Fruit fly (Drosophila melanogaster): ENCODE results near the gene Iris.

Iris gene

DNA sequence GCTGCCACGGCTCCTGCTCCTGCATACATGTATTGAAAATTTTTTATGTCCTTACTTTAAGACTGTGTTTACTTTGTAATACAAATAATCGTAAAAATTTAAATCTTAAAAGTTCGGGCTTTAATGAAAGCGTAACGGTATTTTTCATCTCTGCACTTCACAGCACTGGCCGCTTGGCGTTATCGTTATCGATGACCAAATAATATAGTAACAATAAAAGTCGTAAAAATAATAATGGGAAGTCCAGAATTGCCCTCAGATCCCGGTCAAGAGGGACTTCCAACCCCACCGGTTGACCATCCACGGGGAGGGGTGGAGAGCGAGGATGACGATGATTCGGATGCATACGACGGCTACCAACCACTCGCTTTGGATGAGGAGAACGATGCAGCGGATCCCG, 32.4 kb upstream of the Iris start, which contains the start of gene CG14341:
CG14341 (plus strand) TSS at position 181 of the 400 bp plus-strand sequence.
- no peak for TF ChIP-seq Hr83 (GFP tag; optimal IDR thresholded peaks at IDR 0.05; ENCODE audit: poor library complexity, severe bottlenecking)
- no peak for TF ChIP-seq sv (GFP tag; optimal IDR thresholded peaks at IDR 0.05)
- no peak for TF ChIP-seq Rel (GFP tag; optimal IDR thresholded peaks at IDR 0.05)
- TF ChIP-seq Rel (tag; optimal IDR thresholded peaks at IDR 0.05) = peak; percentile 97

dm6 chr2L:1164294-1164693, 30.4 kb upstream of the Iris start, which contains the start of gene IntS14:
IntS14 (plus strand) TSS chr2L:1164443.
- TF ChIP-seq Rel (GFP tag; optimal IDR thresholded peaks at IDR 0.05) (no peak), Rel (tag; optimal IDR thresholded peaks at IDR 0.05) (peak; percentile 48), sv (GFP tag; optimal IDR thresholded peaks at IDR 0.05) (no peak), Myc (optimal IDR thresholded peaks at IDR 0.05) (peak; percentile 54)

DNA sequence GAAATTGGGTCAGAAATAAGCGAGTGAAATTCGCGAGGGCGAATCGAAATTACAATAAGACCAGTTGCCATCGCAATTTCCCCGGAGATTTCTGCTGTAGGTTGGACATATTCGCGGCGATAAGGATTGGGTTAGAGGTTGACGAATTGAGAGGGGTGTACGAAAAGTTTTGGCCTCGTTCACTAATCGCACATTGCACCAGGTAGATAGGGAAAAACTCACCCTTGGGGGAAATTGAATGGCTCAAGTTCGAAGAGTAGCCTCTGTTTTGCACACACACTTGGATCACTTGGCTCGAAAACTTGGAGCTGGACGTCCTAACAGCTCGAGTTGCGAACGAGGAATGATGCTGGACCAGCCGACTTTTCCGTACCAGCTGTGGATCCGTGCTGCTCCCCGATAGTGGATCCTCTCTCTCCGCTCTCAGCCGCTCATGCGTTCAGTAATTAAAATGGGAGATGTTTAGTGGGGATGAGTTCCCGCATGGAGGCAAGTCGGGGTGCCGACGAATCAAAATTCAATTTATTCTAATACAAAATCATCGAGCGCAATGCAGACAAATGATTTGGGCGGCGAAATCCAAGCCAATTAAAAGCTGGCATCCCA, 29.7 kb upstream of the Iris start, which contains the start of gene CG5080:
CG5080 (minus strand) TSS at position 349 of the 606 bp plus-strand sequence.
- TF ChIP-seq dmrt93B (GFP tag; optimal IDR thresholded peaks at IDR 0.05) = no peak
- TF ChIP-seq Rel (GFP tag; optimal IDR thresholded peaks at IDR 0.05) = no peak
- peak; percentile 49 for TF ChIP-seq Rel (tag; optimal IDR thresholded peaks at IDR 0.05)
- peak; percentile 63 for TF ChIP-seq Dif (GFP tag; optimal IDR thresholded peaks at IDR 0.05; ENCODE audit: partially characterized antibody)

- no peak for TF ChIP-seq CG9705 (GFP tag; optimal IDR thresholded peaks at IDR 0.05)
- no peak for TF ChIP-seq CG32264 (GFP tag; optimal IDR thresholded peaks at IDR 0.05)
- TF ChIP-seq lola (GFP tag; optimal IDR thresholded peaks at IDR 0.05) = no peak
- no peak for TF ChIP-seq Myc (optimal IDR thresholded peaks at IDR 0.05)
- no peak for TF ChIP-seq sv (GFP tag; optimal IDR thresholded peaks at IDR 0.05)
- no peak for TF ChIP-seq HLH106 (tag; optimal IDR thresholded peaks at IDR 0.05)
- no peak for TF ChIP-seq ey (GFP tag; optimal IDR thresholded peaks at IDR 0.05)
- no peak for TF ChIP-seq usp (GFP tag; optimal IDR thresholded peaks at IDR 0.05)
- no peak for TF ChIP-seq fru (GFP tag; optimal IDR thresholded peaks at IDR 0.05)
- no peak for TF ChIP-seq dmrt93B (GFP tag; optimal IDR thresholded peaks at IDR 0.05)
- TF ChIP-seq Hr83 (GFP tag; optimal IDR thresholded peaks at IDR 0.05; ENCODE audit: poor library complexity, severe bottlenecking) = no peak
- TF ChIP-seq CrebA (GFP tag; optimal IDR thresholded peaks at IDR 0.05; ENCODE audit: borderline replicate concordance) = no peak
- TF ChIP-seq OdsH (GFP tag; optimal IDR thresholded peaks at IDR 0.05) = no peak
- no peak for TF ChIP-seq Mio (GFP tag; optimal IDR thresholded peaks at IDR 0.05)
- no peak for TF ChIP-seq pan (optimal IDR thresholded peaks at IDR 0.05)
- no peak for TF ChIP-seq brk (GFP tag; optimal IDR thresholded peaks at IDR 0.05)
- no peak for TF ChIP-seq foxo (GFP tag; optimal IDR thresholded peaks at IDR 0.05)
Observed at dm6 chr2L:1158519-1159319, 24.8 kb upstream of the Iris start, which contains the start of gene Tango14. Tango14 (plus strand) TSS chr2L:1158661.

DNA sequence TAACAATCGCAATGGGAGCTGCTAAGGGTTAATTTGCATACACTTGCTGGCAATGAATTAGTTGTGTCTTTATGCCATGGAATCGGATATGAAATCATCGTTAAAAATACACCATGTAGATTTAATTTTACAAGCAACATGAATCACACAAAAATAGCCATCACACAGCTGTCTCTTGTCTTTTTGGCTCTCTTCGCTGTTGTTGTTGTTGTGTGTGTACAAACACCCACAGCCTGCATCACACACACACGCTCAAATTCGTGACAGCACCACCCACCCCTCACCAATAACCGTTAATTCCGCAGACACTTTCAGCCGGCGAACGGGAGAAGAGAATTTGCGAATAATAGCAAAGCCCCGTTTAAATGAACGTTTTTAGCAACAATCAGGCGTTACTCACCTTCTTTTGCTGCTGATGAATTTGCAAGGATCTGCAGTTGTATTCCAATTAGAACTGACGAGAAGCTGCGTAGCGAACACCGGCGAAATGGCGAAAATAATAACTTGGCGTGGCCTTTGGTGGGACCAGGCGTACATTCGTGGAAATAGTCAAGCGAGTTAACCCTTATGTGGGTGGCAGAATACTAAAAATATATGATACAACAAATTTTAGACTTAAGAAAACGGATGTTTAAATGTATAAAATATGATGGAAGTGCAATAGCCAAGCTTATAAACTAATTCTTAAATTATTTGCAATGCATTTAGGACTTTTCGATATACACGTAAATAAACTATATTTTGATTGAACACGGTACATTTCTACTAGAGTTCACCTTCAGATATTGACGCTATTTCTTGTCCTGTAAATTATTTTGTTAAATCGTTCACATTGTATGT, 24.0 kb upstream of the Iris start, which contains the start of gene capt:
capt (minus strand) TSS at position 584 of the 840 bp plus-strand sequence.
- TF ChIP-seq Dif (GFP tag; optimal IDR thresholded peaks at IDR 0.05; ENCODE audit: partially characterized antibody) (no peak), CrebA (GFP tag; optimal IDR thresholded peaks at IDR 0.05; ENCODE audit: borderline replicate concordance) (no peak), psq (GFP tag; optimal IDR thresholded peaks at IDR 0.05) (peak; percentile 1), pan (optimal IDR thresholded peaks at IDR 0.05) (no peak), Dfd (GFP tag; optimal IDR thresholded peaks at IDR 0.05) (no peak), CG9705 (GFP tag; optimal IDR thresholded peaks at IDR 0.05) (peak; percentile 3), lola (GFP tag; optimal IDR thresholded peaks at IDR 0.05) (no peak), jim (GFP tag; optimal IDR thresholded peaks at IDR 0.05) (no peak), fru (GFP tag; optimal IDR thresholded peaks at IDR 0.05) (no peak), dsf (GFP tag; optimal IDR thresholded peaks at IDR 0.05; ENCODE audit: borderline replicate concordance) (no peak), dmrt93B (GFP tag; optimal IDR thresholded peaks at IDR 0.05) (peak; percentile 2), tai (GFP tag; optimal IDR thresholded peaks at IDR 0.05) (no peak), N (GFP tag; optimal IDR thresholded peaks at IDR 0.05) (peak; percentile 41), br (GFP tag; optimal IDR thresholded peaks at IDR 0.05) (no peak), Jra (GFP tag; optimal IDR thresholded peaks at IDR 0.05) (no peak), Hr78 (GFP tag; optimal IDR thresholded peaks at IDR 0.05) (no peak), Rel (GFP tag; optimal IDR thresholded peaks at IDR 0.05) (no peak), Rel (tag; optimal IDR thresholded peaks at IDR 0.05) (peak; percentile 31), sv (GFP tag; optimal IDR thresholded peaks at IDR 0.05) (peak; percentile 25), Myc (optimal IDR thresholded peaks at IDR 0.05) (peak; percentile 27), Mio (GFP tag; optimal IDR thresholded peaks at IDR 0.05) (no peak), Hr83 (GFP tag; optimal IDR thresholded peaks at IDR 0.05; ENCODE audit: poor library complexity, severe bottlenecking) (no peak), h (GFP tag; optimal IDR thresholded peaks at IDR 0.05) (peak; percentile 10), usp (GFP tag; optimal IDR thresholded peaks at IDR 0.05) (no peak), brk (GFP tag; optimal IDR thresholded peaks at IDR 0.05) (no peak), Vsx2 (GFP tag; optimal IDR thresholded peaks at IDR 0.05; ENCODE audit: partially characterized antibody) (no peak), ey (GFP tag; optimal IDR thresholded peaks at IDR 0.05) (peak; percentile 21), Hnf4 (GFP tag; optimal IDR thresholded peaks at IDR 0.05) (no peak), dl (GFP tag; optimal IDR thresholded peaks at IDR 0.05; ENCODE audit: insufficient read depth in 1 of 2, partially characterized antibody in 2 of 2) (no peak), OdsH (GFP tag; optimal IDR thresholded peaks at IDR 0.05) (no peak), Sp1 (GFP tag; optimal IDR thresholded peaks at IDR 0.05) (peak; percentile 1)
